Worm (Caenorhabditis elegans): ENCODE measurements around the gene F15H10.10.

ce11 chrV:10457247-10457646 is 40.4 kb upstream of the F15H10.10 start, which contains the start of gene F22E12.1:
- no peak for TF ChIP-seq ceh-9 (tag; optimal IDR thresholded peaks at IDR 0.05)
- TF ChIP-seq ref-2 (tag; optimal IDR thresholded peaks at IDR 0.05), result no peak
- TF ChIP-seq hlh-15 (tag; optimal IDR thresholded peaks at IDR 0.05), result no peak
- TF ChIP-seq ets-4 (tag; optimal IDR thresholded peaks at IDR 0.05), result no peak
- no peak for TF ChIP-seq dmd-4 (tag; optimal IDR thresholded peaks at IDR 0.05; ENCODE audit: borderline replicate concordance)
- TF ChIP-seq sox-4 (tag; optimal IDR thresholded peaks at IDR 0.05), result no peak
- TF ChIP-seq elt-2 (tag; optimal IDR thresholded peaks at IDR 0.05), result no peak
- no peak for TF ChIP-seq lin-11 (tag; optimal IDR thresholded peaks at IDR 0.05)
- TF ChIP-seq pax-1 (tag; optimal IDR thresholded peaks at IDR 0.05), result no peak
- TF ChIP-seq ceh-31 (tag; optimal IDR thresholded peaks at IDR 0.05), result no peak
- TF ChIP-seq pros-1 (tag; optimal IDR thresholded peaks at IDR 0.05), result no peak
- TF ChIP-seq pat-9 (tag; optimal IDR thresholded peaks at IDR 0.05), result no peak
- TF ChIP-seq tbx-2 (tag; optimal IDR thresholded peaks at IDR 0.05), result no peak
